Worm (Caenorhabditis elegans) whole organism, L4 larva: ENCODE results near the gene Y73F8A.15.

Experiments used
- F44E2.7 ChIP-seq: fragments of 200-800 bp; sonication (Bioruptor generic); IDR thresholded peaks from 2 replicates; pipeline ENCODE4 v2.1.2; 2022; ENCODE audit warnings: missing genetic modification characterization, missing compliant biosample characterization
- F49E8.2 ChIP-seq: sonication (generic microtip); optimal IDR thresholded peaks from 2 replicates; lab custom pipeline; 2016; ENCODE audit warnings: missing compliant biosample characterization, mild to moderate bottlenecking, missing genetic modification characterization, borderline replicate concordance
- T20F7.1 ChIP-seq: fragments of 200-800 bp; sonication (Bioruptor generic); optimal IDR thresholded peaks from 2 replicates; lab custom pipeline; 2018; ENCODE audit warnings: mild to moderate bottlenecking, missing genetic modification characterization, missing compliant biosample characterization
- Y5F2A.4 ChIP-seq: fragments of 200-800 bp; sonication (Bioruptor generic); optimal IDR thresholded peaks from 2 replicates; lab custom pipeline; 2018; ENCODE audit warnings: mild to moderate bottlenecking, missing genetic modification characterization, missing compliant biosample characterization
- aha-1 ChIP-seq: fragments of 150-350 bp; peaks from one replicate; lab custom pipeline; 2014; ENCODE audit warnings: missing biosample characterization, missing genetic modification characterization
- ama-1 ChIP-seq: fragments of 150-350 bp; optimal IDR thresholded peaks from 2 replicates; lab custom pipeline; 2014; ENCODE audit warnings: inconsistent platforms, mixed read lengths
- ceh-28 ChIP-seq: fragments of 150-350 bp; optimal IDR thresholded peaks from 2 replicates; lab custom pipeline; 2014; ENCODE audit warnings: missing biosample characterization, missing genetic modification reagents, missing genetic modification characterization
- ces-1 ChIP-seq: fragments of 150-350 bp; sonication (generic microtip); optimal IDR thresholded peaks from 4 replicates; lab custom pipeline; 2014; ENCODE audit warnings: missing biosample characterization, missing genetic modification reagents, missing genetic modification characterization
- daf-16 ChIP-seq, 3 experiments: sonication (generic microtip); optimal IDR thresholded peaks; 2 replicates each; lab custom pipeline; 2016 to 2017; ENCODE audit warnings: missing genetic modification characterization in 3 of 3, missing genetic modification reagents in 3 of 3, mild to moderate bottlenecking in 2 of 3, missing compliant biosample characterization in 2 of 3, missing biosample characterization in 1 of 3, moderate library complexity in 1 of 3
- dmd-8 ChIP-seq: fragments of 200-800 bp; sonication (Bioruptor generic); IDR thresholded peaks from 2 replicates; pipeline ENCODE4 v1.3.6; 2022; ENCODE audit warnings: missing genetic modification characterization, missing compliant biosample characterization
- dmd-9 ChIP-seq: fragments of 200-800 bp; sonication (Bioruptor generic); IDR thresholded peaks from 2 replicates; pipeline ENCODE4 v1.3.6; 2022; ENCODE audit warnings: missing genetic modification reagents, missing genetic modification characterization, missing compliant biosample characterization
- dpl-1 ChIP-seq: fragments of 150-350 bp; optimal IDR thresholded peaks from 2 replicates; lab custom pipeline; 2014; ENCODE audit warnings: missing biosample characterization, missing genetic modification reagents, missing genetic modification characterization
- duxl-1 ChIP-seq: sonication (generic microtip); optimal IDR thresholded peaks from 2 replicates; lab custom pipeline; 2016; ENCODE audit warnings: mild to moderate bottlenecking, missing genetic modification characterization, moderate library complexity, missing compliant biosample characterization; ENCODE audit not compliant: poor library complexity
- egl-27 ChIP-seq: sonication (generic microtip); optimal IDR thresholded peaks from 3 replicates; lab custom pipeline; 2017; ENCODE audit warnings: missing biosample characterization, missing genetic modification reagents, missing genetic modification characterization
- fos-1 ChIP-seq: fragments of 150-350 bp; optimal IDR thresholded peaks from 2 replicates; lab custom pipeline; 2014; ENCODE audit warnings: missing biosample characterization, missing genetic modification characterization
- gei-8 ChIP-seq: fragments of 200-800 bp; sonication (Bioruptor generic); optimal IDR thresholded peaks from 2 replicates; lab custom pipeline; 2018; ENCODE audit warnings: mild to moderate bottlenecking, missing genetic modification characterization, missing compliant biosample characterization
- hlh-11 ChIP-seq: fragments of 200-800 bp; sonication (Bioruptor generic); optimal IDR thresholded peaks from 2 replicates; lab custom pipeline; 2018; ENCODE audit warnings: mild to moderate bottlenecking, missing genetic modification characterization, missing compliant biosample characterization
- hmg-1.1 ChIP-seq: fragments of 200-800 bp; sonication (Bioruptor generic); IDR thresholded peaks from 2 replicates; pipeline ENCODE4 v1.3.6; 2022; ENCODE audit warnings: missing genetic modification reagents, missing genetic modification characterization, missing compliant biosample characterization
- lin-1 ChIP-seq: fragments of 200-800 bp; sonication (Bioruptor generic); IDR thresholded peaks from 2 replicates; pipeline ENCODE4 v1.3.6; 2022; ENCODE audit warnings: missing genetic modification reagents, missing genetic modification characterization, missing compliant biosample characterization
- lin-13 ChIP-seq: fragments of 150-350 bp; optimal IDR thresholded peaks from 2 replicates; lab custom pipeline; 2014; ENCODE audit warnings: missing biosample characterization, missing genetic modification reagents, missing genetic modification characterization
- lin-15B ChIP-seq: fragments of 150-350 bp; sonication (generic microtip); optimal IDR thresholded peaks from 3 replicates; lab custom pipeline; 2014; ENCODE audit warnings: missing biosample characterization, missing genetic modification characterization
- lin-29 ChIP-seq: fragments of 200-800 bp; sonication (Bioruptor generic); IDR thresholded peaks from 2 replicates; pipeline ENCODE4 v1.3.6; 2022; ENCODE audit warnings: missing genetic modification reagents, missing genetic modification characterization, missing compliant biosample characterization
- lin-38 ChIP-seq: fragments of 200-800 bp; sonication (Bioruptor generic); IDR thresholded peaks from 2 replicates; pipeline ENCODE4 v1.3.6; 2022; ENCODE audit warnings: missing genetic modification reagents, missing genetic modification characterization, missing compliant biosample characterization
- lsy-2 ChIP-seq, 2 experiments: fragments of 150-350 bp in 1 of 2; sonication (generic microtip) in 1 of 2; optimal IDR thresholded peaks; 2 replicates each; lab custom pipeline; 2014 to 2017; ENCODE audit warnings: missing biosample characterization in 2 of 2, missing genetic modification characterization in 2 of 2
- madf-9 ChIP-seq: fragments of 200-800 bp; sonication (Bioruptor generic); conservative IDR thresholded peaks from 2 replicates; pipeline ENCODE4 v1.3.6; 2022; ENCODE audit warnings: missing genetic modification reagents, missing genetic modification characterization, missing compliant biosample characterization
- nhr-10 ChIP-seq: fragments of 150-350 bp; optimal IDR thresholded peaks from 2 replicates; lab custom pipeline; 2014; ENCODE audit warnings: missing biosample characterization, missing genetic modification characterization
- nhr-11 ChIP-seq: fragments of 150-350 bp; optimal IDR thresholded peaks from 2 replicates; lab custom pipeline; 2014; ENCODE audit warnings: missing biosample characterization, missing genetic modification characterization
- nhr-237 ChIP-seq: sonication (generic microtip); optimal IDR thresholded peaks from 2 replicates; lab custom pipeline; 2017; ENCODE audit warnings: missing biosample characterization, missing genetic modification characterization
- nhr-25 ChIP-seq: sonication (generic microtip); optimal IDR thresholded peaks from 2 replicates; lab custom pipeline; 2017; ENCODE audit warnings: missing genetic modification characterization, mild to moderate bottlenecking, missing compliant biosample characterization, antibody characterized with exemption, moderate library complexity, borderline replicate concordance; ENCODE audit not compliant: insufficient read depth
- nhr-28 ChIP-seq: fragments of 150-350 bp; optimal IDR thresholded peaks from 2 replicates; lab custom pipeline; 2014; ENCODE audit warnings: missing biosample characterization, missing genetic modification characterization
- php-3 ChIP-seq: fragments of 200-800 bp; sonication (Bioruptor generic); IDR thresholded peaks from 2 replicates; pipeline ENCODE4 v1.3.6; 2022; ENCODE audit warnings: missing genetic modification reagents, missing genetic modification characterization, missing compliant biosample characterization
- skn-1 ChIP-seq: fragments of 150-350 bp; optimal IDR thresholded peaks from 2 replicates; lab custom pipeline; 2014; ENCODE audit warnings: missing biosample characterization, missing genetic modification characterization
- snpc-1.2 ChIP-seq: fragments of 200-800 bp; sonication (Bioruptor generic); IDR thresholded peaks from 2 replicates; pipeline ENCODE4 v1.3.6; 2022; ENCODE audit warnings: missing genetic modification reagents, missing genetic modification characterization, missing compliant biosample characterization
- unc-39 ChIP-seq: sonication (generic microtip); optimal IDR thresholded peaks from 2 replicates; lab custom pipeline; 2017; ENCODE audit warnings: missing biosample characterization, missing genetic modification characterization
- unc-62 ChIP-seq, 3 experiments: fragments of 150-350 bp in 1 of 3; sonication (generic microtip); optimal IDR thresholded peaks in 2 of 3; peaks in 1 of 3; 1 replicate in 1 of 3; 2 replicates in 2 of 3; lab custom pipeline; 2014 to 2017; ENCODE audit warnings: missing biosample characterization in 3 of 3, missing genetic modification characterization in 3 of 3, missing genetic modification reagents in 3 of 3, missing genotype in 1 of 3
- zag-1 ChIP-seq: fragments of 150-350 bp; optimal IDR thresholded peaks from 2 replicates; lab custom pipeline; 2014; ENCODE audit warnings: missing biosample characterization, missing genetic modification characterization
- zfp-3 ChIP-seq: fragments of 200-800 bp; sonication (Bioruptor generic); conservative IDR thresholded peaks from 2 replicates; pipeline ENCODE4 v1.3.6; 2022; ENCODE audit warnings: missing genetic modification reagents, missing genetic modification characterization, missing compliant biosample characterization
- zip-2 ChIP-seq: fragments of 150-350 bp; optimal IDR thresholded peaks from 2 replicates; lab custom pipeline; 2014; ENCODE audit warnings: missing biosample characterization, missing genetic modification characterization
- ztf-7 ChIP-seq: fragments of 150-350 bp; optimal IDR thresholded peaks from 2 replicates; lab custom pipeline; 2014; ENCODE audit warnings: missing biosample characterization, missing genetic modification characterization

The Y73F8A.15 gene

ce11 chrIV:15321279-15321678 is at the start of gene Y73F8A.15:
TSS of gene Y73F8A.15 (plus strand) at chrIV:15321579.
- TF ChIP-seq T20F7.1 (GFP tag; lab: Kevin White, UChicago) (no peak), egl-27 (tag; lab: Kevin White, UChicago) (no peak), dmd-9 (GFP tag; lab: Robert Waterston, UW) (no peak), ztf-7 (tag; lab: Kevin White, UChicago) (no peak), lin-15B (tag; lab: Kevin White, UChicago) (no peak), nhr-237 (no peak), lin-38 (GFP tag; lab: Robert Waterston, UW) (no peak), lsy-2 (tag; optimal IDR thresholded peaks at IDR 0.05; lab: Kevin White, UChicago) (no peak), lin-13 (GFP tag; lab: Kevin White, UChicago) (no peak), lin-1 (GFP tag; lab: Robert Waterston, UW) (no peak), php-3 (GFP tag; lab: Robert Waterston, UW) (no peak), F44E2.7 (GFP tag; lab: Robert Waterston, UW) (no peak), snpc-1.2 (GFP tag; lab: Robert Waterston, UW) (no peak), F49E8.2 (no peak)

ce11 chrIV:15274063-15274462 is 47.3 kb upstream of the Y73F8A.15 start:
- peak in 1 of 2 experiments; percentile 80 for TF ChIP-seq daf-16 (GFP tag; optimal IDR thresholded peaks at IDR 0.05; lab: Kevin White, UChicago)
- TF ChIP-seq daf-16 (tag; optimal IDR thresholded peaks at IDR 0.05; lab: Kevin White, UChicago), result no peak
- no peak for TF ChIP-seq ces-1 (GFP tag; lab: Kevin White, UChicago)
- peak in 1 of 2 experiments; percentile 93 for TF ChIP-seq unc-62 (GFP tag; optimal IDR thresholded peaks at IDR 0.05 in 1 of 2; lab: Kevin White, UChicago)
- TF ChIP-seq unc-62 (tag; optimal IDR thresholded peaks at IDR 0.05; lab: Kevin White, UChicago), result no peak
- peak; percentile 40 for TF ChIP-seq nhr-11 (tag; lab: Kevin White, UChicago)
- peak; percentile 5 for TF ChIP-seq nhr-28 (tag; lab: Kevin White, UChicago)

- TF ChIP-seq nhr-11 (tag; lab: Kevin White, UChicago), result no peak
- peak; percentile 59; the same call in 1 of the 2 replicates for TF ChIP-seq snpc-1.2 (GFP tag; lab: Robert Waterston, UW)
- peak; percentile 43 for TF ChIP-seq ama-1
- peak in 1 of 2 experiments; percentile 18 for TF ChIP-seq daf-16 (GFP tag; optimal IDR thresholded peaks at IDR 0.05; lab: Kevin White, UChicago)
- TF ChIP-seq daf-16 (tag; optimal IDR thresholded peaks at IDR 0.05; lab: Kevin White, UChicago), result no peak
Observed at ce11 chrIV:15275363-15275854, 46.0 kb upstream of the Y73F8A.15 start, which contains the start of gene ccg-1. TSS of gene ccg-1 (minus strand) at chrIV:15275804.

ce11 chrIV:15280219-15280618 is 41.2 kb upstream of the Y73F8A.15 start:
- TF ChIP-seq ceh-28 (tag; lab: Kevin White, UChicago) (no peak), aha-1 (tag; lab: Kevin White, UChicago) (peak; percentile 28)

- TF ChIP-seq snpc-1.2 (GFP tag; lab: Robert Waterston, UW) (peak; percentile 89), zip-2 (tag; lab: Kevin White, UChicago) (no peak)
Observed at ce11 chrIV:15283617-15284016, 37.8 kb upstream of the Y73F8A.15 start.

- TF ChIP-seq lin-1 (GFP tag; lab: Robert Waterston, UW) (no peak), nhr-10 (tag; lab: Kevin White, UChicago) (no peak), unc-62 (GFP tag; optimal IDR thresholded peaks at IDR 0.05 in 1 of 2; lab: Kevin White, UChicago) (no peak), unc-62 (tag; optimal IDR thresholded peaks at IDR 0.05; lab: Kevin White, UChicago) (no peak), egl-27 (tag; lab: Kevin White, UChicago) (no peak), lin-29 (GFP tag; lab: Robert Waterston, UW) (no peak), lin-38 (GFP tag; lab: Robert Waterston, UW) (no peak; the same call in 1 of the 2 replicates), Y5F2A.4 (no peak), lin-13 (GFP tag; lab: Kevin White, UChicago) (no peak), unc-39 (tag; lab: Kevin White, UChicago) (no peak), ztf-7 (tag; lab: Kevin White, UChicago) (no peak), dpl-1 (GFP tag; lab: Kevin White, UChicago) (no peak), zag-1 (tag; lab: Kevin White, UChicago) (no peak), duxl-1 (tag; lab: Kevin White, UChicago) (no peak), gei-8 (GFP tag; lab: Kevin White, UChicago) (no peak), hlh-11 (tag; lab: Kevin White, UChicago) (no peak), skn-1 (tag; lab: Kevin White, UChicago) (no peak), madf-9 (GFP tag; lab: Robert Waterston, UW) (no peak), dmd-8 (no peak), fos-1 (tag; lab: Kevin White, UChicago) (no peak), zfp-3 (GFP tag; lab: Robert Waterston, UW) (no peak), php-3 (GFP tag; lab: Robert Waterston, UW) (no peak), hmg-1.1 (GFP tag; lab: Robert Waterston, UW) (no peak), nhr-25 (no peak)
Observed at ce11 chrIV:15289508-15289907, 31.9 kb upstream of the Y73F8A.15 start.
